Fruit fly (Drosophila melanogaster) whole organism, embryonic: ENCODE measurements around the gene CG44270.

Experiments
- CG18764 ChIP-seq: fragments of 200-800 bp; sonication (Bioruptor generic); optimal IDR thresholded peaks from 3 replicates; lab custom pipeline; 2016; ENCODE audit warnings: missing biosample characterization, missing genetic modification characterization
- Optix ChIP-seq: fragments of 200-800 bp; sonication (Bioruptor generic); IDR thresholded peaks from 3 replicates; pipeline ENCODE4 v1.3.6; 2022; ENCODE audit warnings: missing biosample characterization, missing genetic modification characterization

DNA sequence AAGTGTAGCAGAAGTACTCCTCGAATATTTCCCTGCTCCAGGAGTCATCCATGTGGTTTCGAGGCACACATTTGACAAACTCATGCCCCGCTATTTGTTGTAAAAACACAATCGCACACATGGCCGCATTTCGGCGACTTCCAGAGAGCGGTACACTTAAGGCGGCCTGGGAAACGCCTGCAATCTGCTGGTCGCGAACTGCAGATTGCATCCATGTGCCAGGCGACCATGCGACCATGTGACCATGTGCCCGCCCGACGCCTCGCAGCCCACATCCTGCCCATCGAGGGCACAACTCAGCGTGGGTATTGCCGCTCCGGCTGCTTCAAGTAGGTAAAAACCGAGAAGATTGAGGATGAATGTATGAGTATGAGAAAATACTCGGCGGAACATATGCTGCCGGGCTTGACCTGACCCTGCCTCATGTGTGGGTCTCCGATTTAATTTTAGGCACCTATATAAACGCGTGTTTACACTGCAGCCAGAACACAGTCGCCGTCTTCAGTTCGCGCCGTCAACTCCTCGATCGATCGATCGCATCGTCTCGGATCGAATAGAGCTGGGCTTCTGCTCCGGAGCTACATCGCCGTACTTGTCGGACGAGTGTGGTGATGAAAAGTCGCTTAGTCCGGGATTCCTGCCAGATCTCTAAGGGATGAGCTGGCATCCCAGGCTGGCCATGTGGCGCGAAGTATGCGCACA, 44.7 kb upstream of the CG44270 start:
- TF ChIP-seq Optix (GFP tag; lab: Robert Waterston, UW) (no peak), CG18764 (GFP tag; lab: Kevin White, UChicago) (no peak)
